Fruit fly (Drosophila melanogaster): Measurements from ENCODE around the gene Lk.
A peak's percentile ranks its signal among the peaks of the same experiment; 100 is the strongest.

Lk gene

DNA sequence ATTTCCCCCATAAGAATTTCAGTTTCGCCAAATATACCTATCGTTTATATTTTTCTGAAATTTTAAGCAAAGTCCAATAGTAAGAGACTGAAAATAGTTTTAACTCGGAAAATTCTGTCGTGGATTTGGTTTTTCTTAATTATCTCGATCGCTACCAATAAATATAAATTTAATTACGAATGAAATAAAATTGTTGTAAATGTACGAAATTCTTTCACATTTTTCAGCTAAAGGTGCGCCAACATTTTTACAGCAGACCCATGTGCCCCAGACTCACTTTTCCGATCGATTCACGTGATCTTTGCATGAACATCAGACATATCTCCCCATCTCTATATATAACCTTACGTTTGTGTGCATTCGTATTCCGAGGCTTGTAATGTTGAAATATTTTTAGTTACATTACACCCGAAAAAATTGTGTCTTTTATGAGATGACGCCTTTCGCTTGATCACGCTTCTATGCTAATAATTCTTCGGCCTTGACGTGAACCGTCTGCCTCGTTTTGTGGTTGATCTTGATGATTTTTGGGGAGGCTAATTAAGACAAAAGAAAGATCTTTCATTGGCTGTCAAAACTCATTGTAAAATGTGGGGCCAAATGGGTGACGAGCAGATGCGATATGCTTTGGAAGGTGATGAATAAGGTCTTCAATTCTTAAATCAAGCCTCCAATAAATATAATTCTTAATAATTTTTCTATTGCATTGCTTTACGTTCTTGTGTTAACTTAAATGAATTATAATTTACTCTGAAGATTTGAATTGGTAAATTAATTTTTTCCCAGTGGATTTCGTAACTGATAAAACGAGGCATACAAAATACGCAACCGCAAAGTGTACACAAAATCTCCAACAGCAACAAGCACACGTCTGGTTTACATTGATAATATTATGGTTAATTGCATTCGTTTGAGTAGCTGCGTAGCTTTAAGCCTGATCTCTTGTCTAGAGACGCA is 15.3 kb downstream of the Lk start (continued):
- TF ChIP-seq Mad (GFP tag; optimal IDR thresholded peaks at IDR 0.05) (no peak), fd96Cb (tag; optimal IDR thresholded peaks at IDR 0.05) (peak; percentile 67), CG10209 (GFP tag; optimal IDR thresholded peaks at IDR 0.05) (peak; percentile 53), Ravus (GFP tag; IDR thresholded peaks at IDR 0.05) (no peak), CG3163 (GFP tag; optimal IDR thresholded peaks at IDR 0.05) (peak; percentile 6), CG7963 (GFP tag; IDR thresholded peaks at IDR 0.05; ENCODE audit: partially characterized antibody) (no peak), Optix (GFP tag; IDR thresholded peaks at IDR 0.05) (no peak), fd102C (GFP tag; optimal IDR thresholded peaks at IDR 0.05) (no peak), fru (optimal IDR thresholded peaks at IDR 0.05) (no peak), pnt (GFP tag; optimal IDR thresholded peaks at IDR 0.05) (no peak), CG15073 (GFP tag; optimal IDR thresholded peaks at IDR 0.05) (no peak), CG4854 (GFP tag; optimal IDR thresholded peaks at IDR 0.05) (no peak), hth (optimal IDR thresholded peaks at IDR 0.05) (no peak), Kr (GFP tag; optimal IDR thresholded peaks at IDR 0.05) (no peak), Eip74EF (GFP tag; optimal IDR thresholded peaks at IDR 0.05) (peak in 1 of 2 experiments; percentile 33), dmrt99B (tag; optimal IDR thresholded peaks at IDR 0.05) (peak; percentile 80), emc (GFP tag; optimal IDR thresholded peaks at IDR 0.05) (no peak), danr (GFP tag; IDR thresholded peaks at IDR 0.05) (no peak), her (GFP tag; optimal IDR thresholded peaks at IDR 0.05) (no peak), CG17612 (GFP tag; IDR thresholded peaks at IDR 0.05) (no peak), seq (GFP tag; IDR thresholded peaks at IDR 0.05) (peak; percentile 46), CG14014 (GFP tag; IDR thresholded peaks at IDR 0.05) (no peak; the same call in 1 of the 2 replicates), CG2116 (GFP tag; optimal IDR thresholded peaks at IDR 0.05) (peak; percentile 29), H15 (GFP tag; IDR thresholded peaks at IDR 0.05) (no peak), CG32767 (GFP tag; IDR thresholded peaks at IDR 0.05) (no peak), CG10431 (GFP tag; optimal IDR thresholded peaks at IDR 0.05) (no peak), nom (GFP tag; optimal IDR thresholded peaks at IDR 0.05) (no peak), E2f2 (GFP tag; IDR thresholded peaks at IDR 0.05) (peak; percentile 19; the same call in 1 of the 2 replicates), dati (GFP tag; IDR thresholded peaks at IDR 0.05) (no peak), Lhr (GFP tag; optimal IDR thresholded peaks at IDR 0.05) (no peak), Max (GFP tag; optimal IDR thresholded peaks at IDR 0.05) (peak; percentile 36), CG1233 (GFP tag; optimal IDR thresholded peaks at IDR 0.05) (peak; percentile 65), org-1 (GFP tag; optimal IDR thresholded peaks at IDR 0.05) (peak; percentile 59), mld (GFP tag; IDR thresholded peaks at IDR 0.05; ENCODE audit: partially characterized antibody) (no peak), az2 (GFP tag; optimal IDR thresholded peaks at IDR 0.05) (peak; percentile 47), Chrac-16 (GFP tag; optimal IDR thresholded peaks at IDR 0.05) (peak; percentile 14), odd (GFP tag; optimal IDR thresholded peaks at IDR 0.05) (peak; percentile 37), gem (tag; optimal IDR thresholded peaks at IDR 0.05) (peak; percentile 70), peb (GFP tag; IDR thresholded peaks at IDR 0.05) (0 out of 2 replicates have a peak, but pooled peaks have one; percentile 16), CG8765 (GFP tag; IDR thresholded peaks at IDR 0.05) (no peak), Lim3 (GFP tag; IDR thresholded peaks at IDR 0.05) (no peak), klu (GFP tag; IDR thresholded peaks at IDR 0.05) (no peak), cwo (GFP tag; optimal IDR thresholded peaks at IDR 0.05) (peak; percentile 56), Dfd (GFP tag; optimal IDR thresholded peaks at IDR 0.05) (no peak), CG9932 (GFP tag; IDR thresholded peaks at IDR 0.05) (no peak), Fer2 (tag; optimal IDR thresholded peaks at IDR 0.05) (no peak), CG12769 (tag; optimal IDR thresholded peaks at IDR 0.05) (peak; percentile 36), gcm2 (GFP tag; optimal IDR thresholded peaks at IDR 0.05) (peak; percentile 18), Bdp1 (GFP tag; optimal IDR thresholded peaks at IDR 0.05) (no peak), tup (GFP tag; optimal IDR thresholded peaks at IDR 0.05) (no peak)
